Worm (Caenorhabditis elegans) whole organism, L1 larva: ENCODE measurements around the gene fbl-1.
A peak's percentile ranks its signal among the peaks of the same experiment; 100 is the strongest.

Experiments used
- C04F5.9 ChIP-seq: sonication (generic microtip); optimal IDR thresholded peaks from 2 replicates; lab custom pipeline; 2016; ENCODE audit warnings: missing genetic modification characterization, missing compliant biosample characterization
- C16A3.4 ChIP-seq: fragments of 150-350 bp; optimal IDR thresholded peaks from 2 replicates; lab custom pipeline; 2014; ENCODE audit warnings: missing biosample characterization, missing genetic modification characterization
- aly-2 ChIP-seq: fragments of 150-350 bp; optimal IDR thresholded peaks from 2 replicates; lab custom pipeline; 2014; ENCODE audit warnings: missing biosample characterization, missing genetic modification characterization
- blmp-1 ChIP-seq: fragments of 150-350 bp; optimal IDR thresholded peaks from 2 replicates; lab custom pipeline; 2014; ENCODE audit warnings: missing biosample characterization, missing genetic modification characterization
- ceh-88 ChIP-seq: fragments of 200-800 bp; sonication (Bioruptor generic); IDR thresholded peaks from 2 replicates; pipeline ENCODE4 v1.3.6; 2022; ENCODE audit warnings: missing genetic modification characterization, missing compliant biosample characterization
- dpl-1 ChIP-seq, 3 experiments: fragments of 150-350 bp in 2 of 3; sonication (generic microtip) in 1 of 3; optimal IDR thresholded peaks; 2 replicates each; lab custom pipeline; 2014 to 2017; ENCODE audit warnings: missing biosample characterization in 3 of 3, missing genetic modification characterization in 3 of 3, missing genetic modification reagents in 3 of 3
- egl-13 ChIP-seq: sonication (generic microtip); optimal IDR thresholded peaks from 2 replicates; lab custom pipeline; 2016; ENCODE audit warnings: missing genotype, missing genetic modification reagents, missing genetic modification characterization, missing compliant biosample characterization
- egl-27 ChIP-seq, 2 experiments: fragments of 150-350 bp in 1 of 2; sonication (generic microtip); optimal IDR thresholded peaks; 3 replicates each; lab custom pipeline; 2017 to 2018; ENCODE audit warnings: missing biosample characterization in 2 of 2, missing genetic modification characterization in 2 of 2, missing genetic modification reagents in 2 of 2
- elt-3 ChIP-seq, 6 experiments: fragments of 150-350 bp in 1 of 6; sonication (generic microtip); optimal IDR thresholded peaks; 2 replicates each; lab custom pipeline; 2017 to 2018; ENCODE audit warnings: missing biosample characterization in 6 of 6, missing genetic modification characterization in 6 of 6, inconsistent platforms in 1 of 6
- ets-5 ChIP-seq: fragments of 200-800 bp; sonication (Bioruptor generic); IDR thresholded peaks from 2 replicates; pipeline ENCODE4 v1.3.6; 2022; ENCODE audit warnings: missing genetic modification characterization, missing compliant biosample characterization
- grh-1 ChIP-seq: fragments of 200-800 bp; sonication (Bioruptor generic); IDR thresholded peaks from 2 replicates; pipeline ENCODE4 v1.3.6; 2022; ENCODE audit warnings: missing genetic modification reagents, missing genetic modification characterization, missing compliant biosample characterization
- hlh-17 ChIP-seq: fragments of 200-800 bp; sonication (Bioruptor generic); optimal IDR thresholded peaks from 2 replicates; lab custom pipeline; 2018; ENCODE audit warnings: missing genetic modification characterization, mild to moderate bottlenecking, missing compliant biosample characterization, moderate library complexity, borderline replicate concordance
- isw-1 ChIP-seq: fragments of 200-800 bp; sonication (Bioruptor generic); IDR thresholded peaks from 2 replicates; pipeline ENCODE4 v1.3.6; 2022; ENCODE audit warnings: missing genetic modification characterization, missing compliant biosample characterization
- lin-14 ChIP-seq: fragments of 200-800 bp; sonication (Bioruptor generic); optimal IDR thresholded peaks from 2 replicates; lab custom pipeline; 2018; ENCODE audit warnings: mild to moderate bottlenecking, missing genetic modification characterization, moderate library complexity, missing compliant biosample characterization
- lin-35 ChIP-seq, 2 experiments: fragments of 150-350 bp; optimal IDR thresholded peaks; 2 replicates each; lab custom pipeline; 2014; ENCODE audit warnings: missing biosample characterization in 2 of 2, missing genetic modification characterization in 2 of 2, missing genetic modification reagents in 2 of 2
- lin-39 ChIP-seq: fragments of 150-350 bp; optimal IDR thresholded peaks from 2 replicates; lab custom pipeline; 2014; ENCODE audit warnings: missing biosample characterization, missing genetic modification reagents, missing genetic modification characterization
- nhr-11 ChIP-seq: fragments of 150-350 bp; optimal IDR thresholded peaks from 2 replicates; lab custom pipeline; 2014; ENCODE audit warnings: missing biosample characterization, missing genetic modification characterization
- nhr-12 ChIP-seq: sonication (generic microtip); optimal IDR thresholded peaks from 2 replicates; lab custom pipeline; 2017; ENCODE audit warnings: missing biosample characterization, missing genetic modification characterization
- nhr-19 ChIP-seq: fragments of 200-800 bp; sonication (Bioruptor generic); conservative IDR thresholded peaks from 2 replicates; pipeline ENCODE4 v1.3.6; 2022; ENCODE audit warnings: missing genetic modification characterization, missing compliant biosample characterization
- nhr-20 ChIP-seq: sonication (generic microtip); optimal IDR thresholded peaks from 2 replicates; lab custom pipeline; 2016; ENCODE audit warnings: mild to moderate bottlenecking, missing genetic modification characterization, missing compliant biosample characterization
- nhr-237 ChIP-seq: fragments of 150-350 bp; optimal IDR thresholded peaks from 2 replicates; lab custom pipeline; 2014; ENCODE audit warnings: missing biosample characterization, missing genetic modification characterization
- nhr-28 ChIP-seq: fragments of 150-350 bp; optimal IDR thresholded peaks from 2 replicates; lab custom pipeline; 2014; ENCODE audit warnings: missing biosample characterization, missing genetic modification characterization
- nhr-71 ChIP-seq: sonication (generic microtip); optimal IDR thresholded peaks from 2 replicates; lab custom pipeline; 2016; ENCODE audit warnings: mild to moderate bottlenecking, missing genetic modification characterization, moderate library complexity, missing compliant biosample characterization
- nhr-76 ChIP-seq: sonication (generic microtip); optimal IDR thresholded peaks from 2 replicates; lab custom pipeline; 2017; ENCODE audit warnings: missing biosample characterization, missing genetic modification characterization
- nhr-84 ChIP-seq: sonication (generic microtip); optimal IDR thresholded peaks from 2 replicates; lab custom pipeline; 2017; ENCODE audit warnings: missing biosample characterization, missing genetic modification characterization
- nhr-85 ChIP-seq: sonication (generic microtip); peaks from one replicate; lab custom pipeline; 2016; ENCODE audit warnings: missing genetic modification characterization, inconsistent platforms, missing compliant biosample characterization
- nhr-90 ChIP-seq: sonication (generic microtip); optimal IDR thresholded peaks from 2 replicates; lab custom pipeline; 2016; ENCODE audit warnings: mild to moderate bottlenecking, missing genetic modification characterization, missing compliant biosample characterization; ENCODE audit not compliant: poor library complexity
- pag-3 ChIP-seq: sonication (generic microtip); optimal IDR thresholded peaks from 2 replicates; lab custom pipeline; 2017; ENCODE audit warnings: missing genetic modification characterization, mild to moderate bottlenecking, missing compliant biosample characterization, antibody characterized with exemption, borderline replicate concordance; ENCODE audit not compliant: insufficient read depth
- pqm-1 ChIP-seq: sonication (generic microtip); optimal IDR thresholded peaks from 3 replicates; lab custom pipeline; 2017; ENCODE audit warnings: missing biosample characterization, missing genetic modification characterization
- skn-1 ChIP-seq: fragments of 150-350 bp; optimal IDR thresholded peaks from 2 replicates; lab custom pipeline; 2014; ENCODE audit warnings: missing biosample characterization, missing genetic modification characterization
- snpc-4 ChIP-seq: fragments of 150-350 bp; optimal IDR thresholded peaks from 2 replicates; lab custom pipeline; 2014; ENCODE audit warnings: missing biosample characterization, missing genetic modification characterization
- snu-23 ChIP-seq: sonication (generic microtip); optimal IDR thresholded peaks from 2 replicates; lab custom pipeline; 2016; ENCODE audit warnings: missing genetic modification characterization, missing compliant biosample characterization
- sox-4 ChIP-seq: sonication (generic microtip); optimal IDR thresholded peaks from 2 replicates; lab custom pipeline; 2016; ENCODE audit warnings: missing genetic modification characterization, missing compliant biosample characterization
- sptf-1 ChIP-seq: fragments of 150-350 bp; optimal IDR thresholded peaks from 2 replicates; lab custom pipeline; 2014; ENCODE audit warnings: missing biosample characterization, missing genetic modification characterization
- sup-37 ChIP-seq: fragments of 200-800 bp; sonication (Bioruptor generic); optimal IDR thresholded peaks from 2 replicates; lab custom pipeline; 2018; ENCODE audit warnings: mild to moderate bottlenecking, missing genetic modification characterization, missing compliant biosample characterization
- tbx-2 ChIP-seq: sonication (generic microtip); optimal IDR thresholded peaks from 2 replicates; lab custom pipeline; 2016; ENCODE audit warnings: missing genetic modification characterization, missing compliant biosample characterization
- unc-130 ChIP-seq: fragments of 150-350 bp; optimal IDR thresholded peaks from 2 replicates; lab custom pipeline; 2017; ENCODE audit warnings: missing biosample characterization, missing genetic modification characterization, inconsistent platforms
- unc-30 ChIP-seq: sonication (generic microtip); optimal IDR thresholded peaks from 2 replicates; lab custom pipeline; 2017; ENCODE audit warnings: missing biosample characterization, missing genetic modification characterization
- unc-86 ChIP-seq: sonication (generic microtip); optimal IDR thresholded peaks from 2 replicates; lab custom pipeline; 2016; ENCODE audit warnings: missing genetic modification characterization, missing compliant biosample characterization
- unc-98 ChIP-seq: fragments of 200-800 bp; sonication (Bioruptor generic); IDR thresholded peaks from 2 replicates; pipeline ENCODE4 v1.3.6; 2022; ENCODE audit warnings: missing genetic modification characterization, missing compliant biosample characterization
- vab-15 ChIP-seq: sonication (generic microtip); optimal IDR thresholded peaks from 2 replicates; lab custom pipeline; 2017; ENCODE audit warnings: missing genotype, mild to moderate bottlenecking, missing genetic modification characterization, missing compliant biosample characterization
- ztf-11 ChIP-seq, 2 experiments: sonication (generic microtip); optimal IDR thresholded peaks; 2 replicates each; lab custom pipeline; 2016 to 2017; ENCODE audit warnings: missing genetic modification characterization in 2 of 2, missing biosample characterization in 1 of 2, missing compliant biosample characterization in 1 of 2
- ztf-4 ChIP-seq: fragments of 150-350 bp; optimal IDR thresholded peaks from 2 replicates; lab custom pipeline; 2014; ENCODE audit warnings: missing biosample characterization, missing genetic modification characterization

Gene fbl-1

DNA sequence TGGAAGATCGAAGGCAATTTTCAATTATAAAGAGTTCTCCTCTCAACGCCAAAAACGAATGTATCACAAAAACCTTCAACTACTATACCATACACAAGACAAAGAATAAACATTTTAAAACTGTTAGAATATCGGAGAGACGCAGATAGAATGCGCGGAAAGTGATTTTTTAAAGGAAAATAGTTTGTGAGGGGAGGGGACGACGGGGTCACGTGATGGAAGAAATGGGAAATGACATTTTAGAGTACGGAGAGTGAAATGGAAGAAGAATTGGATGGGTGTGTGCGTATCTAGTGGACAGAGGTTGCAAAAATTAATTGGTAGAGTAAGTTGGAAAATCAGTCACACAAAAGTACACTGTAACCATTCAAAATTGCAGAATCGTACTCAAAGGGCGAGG is 6.3 kb upstream of the fbl-1 start (continued):
- TF ChIP-seq dpl-1 (GFP tag; optimal IDR thresholded peaks at IDR 0.05; lab: Kevin White, UChicago) = peak; percentile 45 to 52 (median 49)
- no peak for TF ChIP-seq sup-37 (GFP tag; lab: Kevin White, UChicago)
- TF ChIP-seq ets-5 = no peak
- no peak for TF ChIP-seq egl-27 (tag; optimal IDR thresholded peaks at IDR 0.05; lab: Kevin White, UChicago)
- no peak for TF ChIP-seq nhr-11 (tag; lab: Kevin White, UChicago)
- peak; percentile 21 for TF ChIP-seq unc-130 (tag; lab: Kevin White, UChicago)
- no peak for TF ChIP-seq pqm-1 (tag; lab: Kevin White, UChicago)
- peak; percentile 37 for TF ChIP-seq snpc-4 (tag; lab: Kevin White, UChicago)
- TF ChIP-seq C16A3.4 (tag; lab: Kevin White, UChicago) = peak; percentile 50
- no peak for TF ChIP-seq aly-2
- TF ChIP-seq grh-1 (GFP tag; lab: Robert Waterston, UW) = peak; percentile 63; the same call in 1 of the 2 replicates
- no peak for TF ChIP-seq egl-13 (tag; lab: Kevin White, UChicago)
- TF ChIP-seq elt-3 (tag; optimal IDR thresholded peaks at IDR 0.05; lab: Kevin White, UChicago) = peak in 2 of 6 experiments; percentile 57 to 82
- TF ChIP-seq pag-3 (tag; lab: Kevin White, UChicago) = no peak
- TF ChIP-seq C04F5.9 (tag; lab: Kevin White, UChicago) = no peak
- TF ChIP-seq nhr-237 (tag; lab: Kevin White, UChicago) = peak; percentile 53
- no peak for TF ChIP-seq unc-30
- TF ChIP-seq nhr-20 (tag; lab: Kevin White, UChicago) = peak; percentile 90
- TF ChIP-seq unc-86 (tag; lab: Kevin White, UChicago) = no peak
- TF ChIP-seq nhr-71 (tag; lab: Kevin White, UChicago) = peak; percentile 82
- no peak for TF ChIP-seq sptf-1 (tag; lab: Kevin White, UChicago)
- no peak for TF ChIP-seq lin-39
- peak; percentile 9 to 66 for TF ChIP-seq lin-35 (GFP tag; optimal IDR thresholded peaks at IDR 0.05; lab: Kevin White, UChicago)
- TF ChIP-seq tbx-2 (tag; lab: Kevin White, UChicago) = peak; percentile 41
- peak; percentile 69 for TF ChIP-seq skn-1 (tag; lab: Kevin White, UChicago)
- TF ChIP-seq nhr-76 = no peak
- TF ChIP-seq isw-1 = no peak
- TF ChIP-seq vab-15 (tag; lab: Kevin White, UChicago) = no peak
- peak; percentile 66 for TF ChIP-seq nhr-19 (GFP tag; lab: Robert Waterston, UW)
- TF ChIP-seq ceh-88 (GFP tag; lab: Robert Waterston, UW) = peak; percentile 36; the same call in 1 of the 2 replicates
- TF ChIP-seq nhr-90 (tag; lab: Kevin White, UChicago) = peak; percentile 86

DNA sequence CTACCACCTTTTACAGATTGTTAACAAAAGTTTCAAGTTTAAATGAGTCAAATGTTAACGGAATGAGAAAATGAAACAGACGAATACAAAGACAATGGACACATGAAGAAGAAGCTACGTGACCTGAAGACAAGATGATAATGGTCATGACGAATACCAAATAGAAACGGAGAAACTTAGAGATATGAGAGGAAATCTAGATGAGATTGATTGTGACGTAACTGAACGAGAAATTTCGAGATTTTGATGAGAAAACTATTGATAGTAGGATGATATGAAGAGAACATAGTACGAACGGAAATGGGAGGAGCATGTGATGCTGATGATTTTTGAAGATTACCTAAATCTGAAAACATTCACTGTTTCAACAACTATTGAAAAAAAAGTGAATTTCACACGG is 5.5 kb upstream of the fbl-1 start:
- no peak for TF ChIP-seq unc-130 (tag; lab: Kevin White, UChicago)
- TF ChIP-seq nhr-84 (tag; lab: Kevin White, UChicago) = no peak
- no peak for TF ChIP-seq pag-3 (tag; lab: Kevin White, UChicago)
- no peak for TF ChIP-seq pqm-1 (tag; lab: Kevin White, UChicago)
- TF ChIP-seq nhr-20 (tag; lab: Kevin White, UChicago) = peak; percentile 63
- no peak for TF ChIP-seq sox-4
- TF ChIP-seq blmp-1 (tag; lab: Kevin White, UChicago) = peak; percentile 76
- TF ChIP-seq lin-35 (GFP tag; optimal IDR thresholded peaks at IDR 0.05; lab: Kevin White, UChicago) = peak in 1 of 2 experiments; percentile 20
- TF ChIP-seq nhr-12 (tag; lab: Kevin White, UChicago) = no peak
- peak; percentile 58 for TF ChIP-seq snu-23 (GFP tag; lab: Kevin White, UChicago)
- no peak for TF ChIP-seq unc-86 (tag; lab: Kevin White, UChicago)
- no peak for TF ChIP-seq aly-2
- TF ChIP-seq ztf-11 (tag; optimal IDR thresholded peaks at IDR 0.05; lab: Kevin White, UChicago) = no peak
- peak; percentile 47 for TF ChIP-seq lin-14 (GFP tag; lab: Kevin White, UChicago)
- peak; percentile 76 for TF ChIP-seq nhr-85 (tag; lab: Kevin White, UChicago)
- TF ChIP-seq hlh-17 (GFP tag; lab: Kevin White, UChicago) = no peak
- no peak for TF ChIP-seq ztf-4 (tag; lab: Kevin White, UChicago)
- TF ChIP-seq egl-27 (tag; optimal IDR thresholded peaks at IDR 0.05; lab: Kevin White, UChicago) = no peak
- peak in 5 of 6 experiments; percentile 46 to 81 (median 76) for TF ChIP-seq elt-3 (tag; optimal IDR thresholded peaks at IDR 0.05; lab: Kevin White, UChicago)
- peak; percentile 30 for TF ChIP-seq tbx-2 (tag; lab: Kevin White, UChicago)
- TF ChIP-seq skn-1 (tag; lab: Kevin White, UChicago) = no peak
- TF ChIP-seq nhr-90 (tag; lab: Kevin White, UChicago) = peak; percentile 39
- no peak for TF ChIP-seq nhr-28 (tag; lab: Kevin White, UChicago)
- peak; percentile 28 for TF ChIP-seq nhr-19 (GFP tag; lab: Robert Waterston, UW)
- no peak for TF ChIP-seq unc-98 (GFP tag; lab: Robert Waterston, UW)
- peak; percentile 55 for TF ChIP-seq nhr-71 (tag; lab: Kevin White, UChicago)
